Worm (Caenorhabditis elegans) whole organism, L4 larva: ENCODE results near the gene ZK637.15.

Experiments
- ama-1 ChIP-seq: fragments of 150-350 bp; optimal IDR thresholded peaks from 2 replicates; lab custom pipeline; 2014; ENCODE audit warnings: inconsistent platforms, mixed read lengths
- ceh-44 ChIP-seq: fragments of 200-800 bp; sonication (Bioruptor generic); IDR thresholded peaks from 2 replicates; pipeline ENCODE4 v1.3.6; 2022; ENCODE audit warnings: missing genetic modification reagents, missing genetic modification characterization, missing compliant biosample characterization
- egl-27 ChIP-seq: sonication (generic microtip); optimal IDR thresholded peaks from 3 replicates; lab custom pipeline; 2017; ENCODE audit warnings: missing biosample characterization, missing genetic modification reagents, missing genetic modification characterization
- egl-43 ChIP-seq: fragments of 200-800 bp; sonication (Bioruptor generic); IDR thresholded peaks from 2 replicates; pipeline ENCODE4 v1.3.6; 2022; ENCODE audit warnings: missing genetic modification reagents, missing genetic modification characterization, missing compliant biosample characterization
- hlh-30 ChIP-seq: sonication (generic microtip); optimal IDR thresholded peaks from 2 replicates; lab custom pipeline; 2017; ENCODE audit warnings: antibody characterized with exemption, mild to moderate bottlenecking, missing genetic modification characterization, missing compliant biosample characterization; ENCODE audit not compliant: insufficient read depth
- lim-7 ChIP-seq: fragments of 200-800 bp; sonication (Bioruptor generic); IDR thresholded peaks from 2 replicates; pipeline ENCODE4 v1.3.6; 2022; ENCODE audit warnings: missing genetic modification characterization, missing compliant biosample characterization
- lin-13 ChIP-seq: fragments of 150-350 bp; optimal IDR thresholded peaks from 2 replicates; lab custom pipeline; 2014; ENCODE audit warnings: missing biosample characterization, missing genetic modification reagents, missing genetic modification characterization
- mdt-29 ChIP-seq: fragments of 200-800 bp; sonication (Bioruptor generic); IDR thresholded peaks from 2 replicates; pipeline ENCODE4 v1.3.6; 2022; ENCODE audit warnings: missing genetic modification reagents, missing genetic modification characterization, missing compliant biosample characterization
- nhr-237 ChIP-seq: sonication (generic microtip); optimal IDR thresholded peaks from 2 replicates; lab custom pipeline; 2017; ENCODE audit warnings: missing biosample characterization, missing genetic modification characterization
- nhr-76 ChIP-seq: fragments of 150-350 bp; optimal IDR thresholded peaks from 2 replicates; lab custom pipeline; 2014; ENCODE audit warnings: missing biosample characterization, missing genetic modification characterization
- snpc-4 ChIP-seq: fragments of 150-350 bp; optimal IDR thresholded peaks from 2 replicates; lab custom pipeline; 2014; ENCODE audit warnings: missing biosample characterization, missing genetic modification characterization
- unc-130 ChIP-seq: sonication (generic microtip); optimal IDR thresholded peaks from 2 replicates; lab custom pipeline; 2016; ENCODE audit warnings: missing genetic modification reagents, missing genetic modification characterization, missing compliant biosample characterization
- zfp-3 ChIP-seq: fragments of 200-800 bp; sonication (Bioruptor generic); conservative IDR thresholded peaks from 2 replicates; pipeline ENCODE4 v1.3.6; 2022; ENCODE audit warnings: missing genetic modification reagents, missing genetic modification characterization, missing compliant biosample characterization
- ztf-11 ChIP-seq: fragments of 150-350 bp; optimal IDR thresholded peaks from 2 replicates; lab custom pipeline; 2014; ENCODE audit warnings: missing biosample characterization, missing genetic modification characterization

DNA sequence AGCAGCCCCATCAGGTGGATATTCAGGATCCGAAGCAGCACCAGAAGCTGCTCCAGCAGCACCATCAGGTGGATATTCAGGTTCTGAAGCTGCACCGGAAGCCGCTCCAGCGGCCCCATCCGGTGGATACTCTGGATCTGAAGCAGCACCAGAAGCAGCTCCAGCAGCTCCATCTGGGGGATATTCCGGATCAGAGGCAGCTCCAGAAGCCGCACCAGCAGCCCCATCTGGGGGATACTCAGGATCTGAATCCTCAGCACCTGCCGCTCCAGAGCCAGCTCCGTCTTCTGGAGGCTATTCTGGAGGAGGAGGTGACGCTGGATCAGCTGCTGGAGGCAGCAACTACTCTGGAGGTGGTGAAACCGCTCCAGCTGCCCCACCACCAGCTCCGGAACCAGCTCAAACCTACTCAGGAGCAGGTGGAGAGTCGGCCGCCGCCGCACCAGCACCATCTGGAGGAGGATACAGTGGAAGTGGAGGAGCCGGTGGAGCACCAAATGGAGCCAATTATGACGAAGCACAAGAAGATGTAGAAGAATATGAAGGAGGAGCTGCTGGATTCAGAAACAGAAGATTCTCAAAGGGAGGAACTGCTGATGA, 44.9 kb downstream of the ZK637.15 start:
- TF ChIP-seq nhr-237 (tag; lab: Kevin White, UChicago) (no peak), egl-27 (no peak), egl-43 (no peak), nhr-76 (no peak), ztf-11 (tag; lab: Kevin White, UChicago) (no peak), zfp-3 (GFP tag; lab: Robert Waterston, UW) (no peak), mdt-29 (GFP tag; lab: Robert Waterston, UW) (no peak), unc-130 (GFP tag; lab: Kevin White, UChicago) (no peak), lim-7 (no peak), ceh-44 (GFP tag; lab: Robert Waterston, UW) (no peak), lin-13 (GFP tag; lab: Kevin White, UChicago) (no peak), ama-1 (lab: Kevin White, UChicago) (no peak), hlh-30 (no peak), snpc-4 (no peak)
